Worm (Caenorhabditis elegans): ENCODE results near the gene atln-1.

Gene atln-1

ce11 chrIV:2838308-2838707 lies 49.8 kb downstream of the atln-1 start, which contains the start of gene Y54G2A.7:
Gene Y54G2A.7 (plus strand): TSS chrIV:2838608.
- TF ChIP-seq vab-15 (tag; optimal IDR thresholded peaks at IDR 0.05) (no peak), C34B4.2 (tag; optimal IDR thresholded peaks at IDR 0.05) (no peak), ama-1 (optimal IDR thresholded peaks at IDR 0.05) (no peak), sup-37 (GFP tag; optimal IDR thresholded peaks at IDR 0.05) (no peak), lin-39 (tag; optimal IDR thresholded peaks at IDR 0.05) (no peak)

DNA sequence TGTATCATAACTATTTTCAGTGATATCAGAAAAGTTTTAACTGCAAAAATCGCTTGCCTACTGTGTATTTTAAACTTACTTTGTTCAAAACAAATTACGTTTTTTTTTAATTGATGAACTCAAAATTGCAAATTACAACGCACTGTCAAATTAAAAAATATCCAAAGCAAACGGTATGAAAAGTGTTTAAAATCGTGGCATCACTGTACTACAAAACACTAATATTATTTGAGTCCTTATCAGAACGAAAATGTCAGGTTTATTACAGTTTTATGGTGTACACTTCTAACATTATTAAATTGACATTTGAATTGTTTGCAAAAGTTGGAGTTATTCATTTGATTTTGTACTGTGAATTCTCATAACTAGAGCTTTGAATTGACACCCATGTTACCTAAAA lies 52.8 kb downstream of the atln-1 start, which contains the start of gene clec-83:
Gene clec-83 (minus strand): TSS at position 213 of the 400 bp plus-strand sequence.
- TF ChIP-seq pax-3 (tag; optimal IDR thresholded peaks at IDR 0.05) (no peak), efl-1 (optimal IDR thresholded peaks at IDR 0.05) (no peak), efl-1 (GFP tag; optimal IDR thresholded peaks at IDR 0.05 in 1 of 2) (peak in 1 of 2 experiments; percentile 8), ceh-63 (GFP tag; optimal IDR thresholded peaks at IDR 0.05) (no peak), tlp-1 (tag; optimal IDR thresholded peaks at IDR 0.05) (no peak), nhr-90 (tag; optimal IDR thresholded peaks at IDR 0.05; ENCODE audit: poor library complexity) (no peak)

DNA sequence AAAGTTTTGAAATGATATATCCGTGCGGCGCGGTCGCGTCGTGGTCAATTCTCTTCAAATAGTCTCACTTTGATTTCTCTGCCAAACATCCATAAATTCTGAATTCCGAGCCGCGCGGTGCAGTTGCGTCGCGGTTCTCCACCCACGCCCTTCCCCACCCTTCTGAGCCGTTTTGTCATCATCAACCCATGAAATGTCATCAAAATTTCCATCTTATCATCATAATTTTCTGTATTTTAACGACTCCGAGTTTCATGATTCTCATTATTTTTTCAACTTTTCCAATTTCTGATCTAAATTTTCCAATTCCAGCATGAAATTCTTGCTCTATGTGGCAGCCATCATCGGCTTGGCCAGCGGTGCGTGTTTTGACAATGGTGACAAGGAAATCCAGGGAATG lies 53.7 kb downstream of the atln-1 start, which contains the start of gene clec-84:
Gene clec-84 (plus strand): TSS at position 301 of the 400 bp plus-strand sequence.
- TF ChIP-seq elt-3 (tag; optimal IDR thresholded peaks at IDR 0.05) (no peak), C34B4.2 (tag; optimal IDR thresholded peaks at IDR 0.05) (no peak), unc-62 (GFP tag; optimal IDR thresholded peaks at IDR 0.05) (no peak), efl-3 (GFP tag; optimal IDR thresholded peaks at IDR 0.05) (no peak), C16A3.4 (tag; optimal IDR thresholded peaks at IDR 0.05) (no peak), mab-9 (GFP tag; IDR thresholded peaks at IDR 0.05) (no peak), hlh-4 (tag; optimal IDR thresholded peaks at IDR 0.05) (no peak), unc-86 (tag; optimal IDR thresholded peaks at IDR 0.05) (no peak), nhr-85 (tag) (no peak), unc-130 (tag; optimal IDR thresholded peaks at IDR 0.05) (no peak), sox-4 (tag; optimal IDR thresholded peaks at IDR 0.05) (no peak), unc-30 (tag; optimal IDR thresholded peaks at IDR 0.05) (no peak), nhr-71 (tag; optimal IDR thresholded peaks at IDR 0.05) (no peak), ets-5 (GFP tag; IDR thresholded peaks at IDR 0.05) (no peak), nhr-90 (tag; optimal IDR thresholded peaks at IDR 0.05; ENCODE audit: poor library complexity) (no peak)

ce11 chrIV:2843882-2844281 lies 55.4 kb downstream of the atln-1 start, which contains the start of gene Y54G2A.15:
Gene Y54G2A.15 (minus strand): TSS chrIV:2843982.
- no peak for TF ChIP-seq snu-23 (GFP tag; optimal IDR thresholded peaks at IDR 0.05)

DNA sequence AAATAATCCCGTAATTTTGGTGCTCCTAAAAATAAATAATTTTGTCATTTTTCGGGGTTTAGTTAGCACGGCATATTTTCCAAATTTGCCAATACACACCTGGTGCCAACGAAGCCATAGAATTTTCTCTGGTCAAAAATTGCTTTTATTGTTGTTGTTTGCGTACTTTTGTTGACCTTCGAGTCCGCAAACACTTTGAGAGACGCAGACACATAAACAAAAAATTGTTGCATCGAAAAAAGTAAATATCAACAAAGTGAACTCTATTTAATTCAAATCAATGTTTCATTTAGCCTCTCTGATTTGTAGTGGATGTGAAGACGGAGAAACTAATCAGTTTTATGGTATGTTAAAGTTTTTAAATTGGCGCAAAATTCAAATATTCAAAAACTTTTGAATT lies 57.8 kb downstream of the atln-1 start, which contains the start of gene Y54G2A.40:
Gene Y54G2A.40 (plus strand): TSS at position 213 of the 400 bp plus-strand sequence.
- TF ChIP-seq nhr-28 (tag; optimal IDR thresholded peaks at IDR 0.05) (no peak), fos-1 (tag; optimal IDR thresholded peaks at IDR 0.05) (no peak), mep-1 (tag; optimal IDR thresholded peaks at IDR 0.05) (peak; percentile 8), dpl-1 (GFP tag; optimal IDR thresholded peaks at IDR 0.05) (peak; percentile 3 to 70 (median 38)), irx-1 (tag; optimal IDR thresholded peaks at IDR 0.05) (no peak), jun-1 (tag; optimal IDR thresholded peaks at IDR 0.05) (no peak), mab-9 (GFP tag; IDR thresholded peaks at IDR 0.05) (no peak), efl-1 (optimal IDR thresholded peaks at IDR 0.05) (peak; percentile 58 to 68), efl-1 (GFP tag; optimal IDR thresholded peaks at IDR 0.05 in 1 of 2) (peak; percentile 31 to 56), egl-13 (tag; optimal IDR thresholded peaks at IDR 0.05) (no peak), lsy-2 (tag; optimal IDR thresholded peaks at IDR 0.05) (peak; percentile 32 to 64), F16B12.6 (tag; optimal IDR thresholded peaks at IDR 0.05) (peak; percentile 77), nhr-71 (tag; optimal IDR thresholded peaks at IDR 0.05) (no peak), lin-35 (GFP tag; optimal IDR thresholded peaks at IDR 0.05) (peak; percentile 29 to 56), nhr-77 (tag; optimal IDR thresholded peaks at IDR 0.05) (no peak), hpl-2 (GFP tag; optimal IDR thresholded peaks at IDR 0.05) (no peak), nhr-76 (tag; optimal IDR thresholded peaks at IDR 0.05) (no peak)

Measured in whole organism, L1 larva.